Worm (Caenorhabditis elegans): ENCODE data around the gene B0228.8.

B0228.8 gene

ce11 chrII:7761440-7761839, at the start of gene B0228.8:
Gene B0228.8 (minus strand): TSS chrII:7761540.
- TF ChIP-seq ceh-13 (GFP tag; optimal IDR thresholded peaks at IDR 0.05) (no peak), tbx-37 (GFP tag; conservative IDR thresholded peaks at IDR 0.05) (no peak), pes-1 (GFP tag; IDR thresholded peaks at IDR 0.05) (no peak), hmg-4 (GFP tag; optimal IDR thresholded peaks at IDR 0.05) (no peak), B0310.2 (tag; optimal IDR thresholded peaks at IDR 0.05) (no peak)

- TF ChIP-seq B0310.2 (tag; optimal IDR thresholded peaks at IDR 0.05) (no peak), tbx-11 (GFP tag; IDR thresholded peaks at IDR 0.05) (no peak), flt-1 (GFP tag; IDR thresholded peaks at IDR 0.05) (no peak), hmg-4 (GFP tag; optimal IDR thresholded peaks at IDR 0.05) (no peak), ama-1 (optimal IDR thresholded peaks at IDR 0.05) (no peak), aly-1 (tag; optimal IDR thresholded peaks at IDR 0.05) (no peak), ceh-36 (tag; optimal IDR thresholded peaks at IDR 0.05) (no peak), scrt-1 (GFP tag; IDR thresholded peaks at IDR 0.05) (no peak), sea-1 (GFP tag; conservative IDR thresholded peaks at IDR 0.05) (no peak), pes-1 (GFP tag; IDR thresholded peaks at IDR 0.05) (no peak), F13C5.2 (tag; optimal IDR thresholded peaks at IDR 0.05) (no peak), tra-4 (tag; optimal IDR thresholded peaks at IDR 0.05) (no peak), hmbx-1 (tag; optimal IDR thresholded peaks at IDR 0.05) (no peak), ets-7 (tag; optimal IDR thresholded peaks at IDR 0.05) (no peak), hnd-1 (tag; optimal IDR thresholded peaks at IDR 0.05) (no peak), tbx-37 (GFP tag; conservative IDR thresholded peaks at IDR 0.05) (no peak), ceh-13 (GFP tag; optimal IDR thresholded peaks at IDR 0.05) (no peak)
Measured at ce11 chrII:7810162-7810868, 49.0 kb upstream of the B0228.8 start.

ce11 chrII:7809358-7809914, 48.1 kb upstream of the B0228.8 start:
- TF ChIP-seq aly-1 (tag; optimal IDR thresholded peaks at IDR 0.05) (no peak), ceh-36 (tag; optimal IDR thresholded peaks at IDR 0.05) (peak; percentile 4), flt-1 (GFP tag; IDR thresholded peaks at IDR 0.05) (no peak), hmg-4 (GFP tag; optimal IDR thresholded peaks at IDR 0.05) (peak; percentile 58), tra-4 (tag; optimal IDR thresholded peaks at IDR 0.05) (peak; percentile 3), ceh-13 (GFP tag; optimal IDR thresholded peaks at IDR 0.05) (no peak)

- TF ChIP-seq ceh-36 (tag; optimal IDR thresholded peaks at IDR 0.05) = no peak
- no peak for TF ChIP-seq sea-1 (GFP tag; conservative IDR thresholded peaks at IDR 0.05)
- no peak for TF ChIP-seq flt-1 (GFP tag; IDR thresholded peaks at IDR 0.05)
- no peak for TF ChIP-seq aly-1 (tag; optimal IDR thresholded peaks at IDR 0.05)
- no peak for TF ChIP-seq tra-4 (tag; optimal IDR thresholded peaks at IDR 0.05)
- TF ChIP-seq F13C5.2 (tag; optimal IDR thresholded peaks at IDR 0.05) = no peak
- TF ChIP-seq hnd-1 (tag; optimal IDR thresholded peaks at IDR 0.05) = no peak
- TF ChIP-seq hmg-4 (GFP tag; optimal IDR thresholded peaks at IDR 0.05) = no peak
- no peak for TF ChIP-seq B0310.2 (tag; optimal IDR thresholded peaks at IDR 0.05)
- no peak for TF ChIP-seq tbx-37 (GFP tag; conservative IDR thresholded peaks at IDR 0.05)
- no peak for TF ChIP-seq pes-1 (GFP tag; IDR thresholded peaks at IDR 0.05)
- TF ChIP-seq tbx-11 (GFP tag; IDR thresholded peaks at IDR 0.05) = no peak
- TF ChIP-seq ceh-13 (GFP tag; optimal IDR thresholded peaks at IDR 0.05) = no peak
- no peak for TF ChIP-seq hmbx-1 (tag; optimal IDR thresholded peaks at IDR 0.05)
- TF ChIP-seq scrt-1 (GFP tag; IDR thresholded peaks at IDR 0.05) = no peak
Measured at ce11 chrII:7808950-7809349, 47.6 kb upstream of the B0228.8 start.

ce11 chrII:7808153-7808552, 46.8 kb upstream of the B0228.8 start:
- TF ChIP-seq hnd-1 (tag; optimal IDR thresholded peaks at IDR 0.05) = no peak
- TF ChIP-seq pes-1 (GFP tag; IDR thresholded peaks at IDR 0.05) = no peak

ce11 chrII:7806872-7807271, 45.5 kb upstream of the B0228.8 start:
- TF ChIP-seq F13C5.2 (tag; optimal IDR thresholded peaks at IDR 0.05) (no peak), tbx-37 (GFP tag; conservative IDR thresholded peaks at IDR 0.05) (no peak), flt-1 (GFP tag; IDR thresholded peaks at IDR 0.05) (no peak), ceh-13 (GFP tag; optimal IDR thresholded peaks at IDR 0.05) (no peak), ceh-36 (tag; optimal IDR thresholded peaks at IDR 0.05) (no peak), ets-7 (tag; optimal IDR thresholded peaks at IDR 0.05) (no peak), pes-1 (GFP tag; IDR thresholded peaks at IDR 0.05) (no peak), sea-1 (GFP tag; conservative IDR thresholded peaks at IDR 0.05) (no peak), B0310.2 (tag; optimal IDR thresholded peaks at IDR 0.05) (no peak), hmbx-1 (tag; optimal IDR thresholded peaks at IDR 0.05) (no peak), tbx-11 (GFP tag; IDR thresholded peaks at IDR 0.05) (no peak), aly-1 (tag; optimal IDR thresholded peaks at IDR 0.05) (no peak)

- TF ChIP-seq ets-7 (tag; optimal IDR thresholded peaks at IDR 0.05) = no peak
- TF ChIP-seq ama-1 (optimal IDR thresholded peaks at IDR 0.05) = no peak
- TF ChIP-seq tra-4 (tag; optimal IDR thresholded peaks at IDR 0.05) = no peak
Measured at ce11 chrII:7806054-7806453, 44.7 kb upstream of the B0228.8 start.

- TF ChIP-seq hnd-1 (tag; optimal IDR thresholded peaks at IDR 0.05) (no peak), tra-4 (tag; optimal IDR thresholded peaks at IDR 0.05) (no peak), ama-1 (optimal IDR thresholded peaks at IDR 0.05) (no peak), F13C5.2 (tag; optimal IDR thresholded peaks at IDR 0.05) (no peak), scrt-1 (GFP tag; IDR thresholded peaks at IDR 0.05) (no peak), ets-7 (tag; optimal IDR thresholded peaks at IDR 0.05) (no peak), tbx-11 (GFP tag; IDR thresholded peaks at IDR 0.05) (no peak), ceh-36 (tag; optimal IDR thresholded peaks at IDR 0.05) (no peak)
Measured at ce11 chrII:7803174-7803573, 41.8 kb upstream of the B0228.8 start.

Measured in whole organism, early embryonic.